Fruit fly (Drosophila melanogaster) whole organism, prepupa: ENCODE results near the gene CG15544.
A peak's percentile ranks its signal among the peaks of the same experiment; 100 is the strongest.

ENCODE experiments used
- CG10631 ChIP-seq: fragments of 200-800 bp; sonication (Bioruptor generic); optimal IDR thresholded peaks from 2 replicates; lab custom pipeline; 2016; ENCODE audit warnings: missing biosample characterization, missing genetic modification characterization
- CG10669 ChIP-seq: fragments of 200-800 bp; sonication (Bioruptor generic); optimal IDR thresholded peaks from 3 replicates; lab custom pipeline; 2018; ENCODE audit warnings: missing biosample characterization, mild to moderate bottlenecking, missing genetic modification characterization, moderate library complexity
- CG16779 ChIP-seq: fragments of 200-800 bp; sonication (Bioruptor generic); optimal IDR thresholded peaks from 3 replicates; lab custom pipeline; 2017; ENCODE audit warnings: missing biosample characterization, mild to moderate bottlenecking, missing genetic modification characterization
- CG6854 ChIP-seq: fragments of 200-800 bp; sonication (Bioruptor generic); optimal IDR thresholded peaks from 2 replicates; lab custom pipeline; 2017; ENCODE audit warnings: missing biosample characterization, mild to moderate bottlenecking, missing genetic modification characterization
- Sox14 ChIP-seq: fragments of 200-800 bp; sonication (Bioruptor generic); optimal IDR thresholded peaks from 3 replicates; lab custom pipeline; 2016; ENCODE audit warnings: missing biosample characterization, missing genetic modification characterization
- Sox15 ChIP-seq: fragments of 200-800 bp; sonication (Bioruptor generic); optimal IDR thresholded peaks from 3 replicates; lab custom pipeline; 2016; ENCODE audit warnings: missing biosample characterization, missing genetic modification characterization
- cyc ChIP-seq: fragments of 200-800 bp; sonication (Bioruptor generic); optimal IDR thresholded peaks from 3 replicates; lab custom pipeline; 2016; ENCODE audit warnings: missing biosample characterization, missing genetic modification characterization
- dac ChIP-seq: fragments of 200-800 bp; sonication (Bioruptor generic); optimal IDR thresholded peaks from 2 replicates; lab custom pipeline; 2017; ENCODE audit warnings: missing biosample characterization, mild to moderate bottlenecking, missing genetic modification characterization
- fkh ChIP-seq: fragments of 200-800 bp; sonication (Bioruptor generic); optimal IDR thresholded peaks from 3 replicates; lab custom pipeline; 2017; ENCODE audit warnings: missing biosample characterization, mild to moderate bottlenecking, missing genetic modification characterization, moderate library complexity
- vri ChIP-seq: fragments of 200-800 bp; sonication (Bioruptor generic); optimal IDR thresholded peaks from 3 replicates; lab custom pipeline; 2016; ENCODE audit warnings: missing biosample characterization, mild to moderate bottlenecking, missing genetic modification characterization

DNA sequence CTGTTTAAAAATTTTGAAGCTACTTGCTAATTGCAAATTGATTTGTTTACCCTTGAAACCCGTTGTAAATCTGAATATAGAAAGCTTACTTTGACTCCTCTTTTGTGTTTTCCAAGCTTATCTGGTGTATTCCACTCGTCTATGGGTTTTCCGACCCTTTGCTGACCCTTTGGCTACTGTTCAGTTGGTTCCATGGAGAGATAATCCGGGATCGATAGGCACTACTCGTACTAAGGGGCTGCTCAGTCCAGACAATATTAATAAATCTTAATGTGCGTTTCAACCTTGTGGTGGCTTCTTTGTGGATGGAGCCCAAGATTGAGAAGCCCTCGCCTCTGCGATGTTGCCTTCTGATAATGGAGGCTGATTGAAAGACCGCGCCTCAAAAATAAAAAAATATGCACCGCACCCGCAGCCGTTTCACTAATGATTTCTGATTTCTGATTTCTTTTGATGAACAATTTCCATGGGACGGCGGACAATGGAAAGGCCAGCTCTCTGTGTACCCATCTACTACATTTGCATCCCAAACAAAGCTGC is 17.3 kb upstream of the CG15544 start:
- TF ChIP-seq CG16779 (tag; lab: Kevin White, UChicago) (no peak), dac (GFP tag; lab: Kevin White, UChicago) (no peak), vri (GFP tag; lab: Kevin White, UChicago) (no peak), CG10631 (GFP tag; lab: Kevin White, UChicago) (no peak), Sox14 (peak; percentile 17), CG6854 (GFP tag; lab: Kevin White, UChicago) (no peak), Sox15 (no peak), cyc (GFP tag; lab: Kevin White, UChicago) (no peak), fkh (GFP tag; lab: Kevin White, UChicago) (no peak), CG10669 (GFP tag; lab: Kevin White, UChicago) (no peak)
